Worm (Caenorhabditis elegans): ENCODE results near the gene F10C1.8.

F10C1.8 gene

ce11 chrII:5772547-5773142 is 18.4 kb downstream of the F10C1.8 start (continued):
- TF ChIP-seq attf-5 (GFP tag; optimal IDR thresholded peaks at IDR 0.05) = peak; percentile 35
- TF ChIP-seq snpc-1.1 (tag; optimal IDR thresholded peaks at IDR 0.05; ENCODE audit: insufficient read depth) = no peak
- TF ChIP-seq lsl-1 (GFP tag; optimal IDR thresholded peaks at IDR 0.05) = no peak
- no peak for TF ChIP-seq B0019.2 (GFP tag; conservative IDR thresholded peaks at IDR 0.05)
- no peak for TF ChIP-seq cebp-2 (GFP tag; IDR thresholded peaks at IDR 0.05)
- peak; percentile 73 for TF ChIP-seq dox-1 (GFP tag; IDR thresholded peaks at IDR 0.05)
- TF ChIP-seq lag-1 (GFP tag; IDR thresholded peaks at IDR 0.05) = no peak
- peak; percentile 73; the same call in 1 of the 2 replicates for TF ChIP-seq ztf-6 (GFP tag; IDR thresholded peaks at IDR 0.05)
- no peak for TF ChIP-seq F23B12.7 (tag; optimal IDR thresholded peaks at IDR 0.05; ENCODE audit: insufficient read depth)
- peak; percentile 59; the same call in 1 of the 2 replicates for TF ChIP-seq zfh-2 (GFP tag; conservative IDR thresholded peaks at IDR 0.05)
- no peak for TF ChIP-seq dpl-1 (GFP tag; optimal IDR thresholded peaks at IDR 0.05)
- no peak for TF ChIP-seq B0336.3 (GFP tag; IDR thresholded peaks at IDR 0.05)
- TF ChIP-seq nhr-90 (tag; optimal IDR thresholded peaks at IDR 0.05) = peak; percentile 58
- no peak for TF ChIP-seq attf-3 (GFP tag; conservative IDR thresholded peaks at IDR 0.05)
- TF ChIP-seq nhr-179 (tag; optimal IDR thresholded peaks at IDR 0.05) = no peak
- TF ChIP-seq madf-3 (GFP tag; IDR thresholded peaks at IDR 0.05) = 0 out of 2 replicates have a peak, but pooled peaks have one; percentile 55
- peak; percentile 16 to 63 for TF ChIP-seq rec-8 (tag; optimal IDR thresholded peaks at IDR 0.05)
- peak; percentile 25 for TF ChIP-seq madf-10 (tag; optimal IDR thresholded peaks at IDR 0.05)
- TF ChIP-seq lsy-27 (tag; optimal IDR thresholded peaks at IDR 0.05; ENCODE audit: borderline replicate concordance, insufficient read depth) = no peak
- TF ChIP-seq hlh-26 (GFP tag; conservative IDR thresholded peaks at IDR 0.05) = no peak
- TF ChIP-seq die-1 (tag; optimal IDR thresholded peaks at IDR 0.05) = peak; percentile 66
- TF ChIP-seq F55B11.4 (tag; optimal IDR thresholded peaks at IDR 0.05; ENCODE audit: borderline replicate concordance, insufficient read depth) = no peak
- TF ChIP-seq snpc-3.4 (tag; optimal IDR thresholded peaks at IDR 0.05) = no peak
- no peak for TF ChIP-seq bed-2 (GFP tag; IDR thresholded peaks at IDR 0.05)
- peak; percentile 80 for TF ChIP-seq him-1 (tag; optimal IDR thresholded peaks at IDR 0.05)
- peak; percentile 78 for TF ChIP-seq hmg-1.2 (GFP tag; IDR thresholded peaks at IDR 0.05)
- 0 out of 2 replicates have a peak, but pooled peaks have one; percentile 11 for TF ChIP-seq ekl-4 (GFP tag; IDR thresholded peaks at IDR 0.05)
- no peak for TF ChIP-seq lin-54 (GFP tag; optimal IDR thresholded peaks at IDR 0.05)
- no peak for TF ChIP-seq mes-4 (tag; optimal IDR thresholded peaks at IDR 0.05)
- TF ChIP-seq lin-35 (GFP tag; optimal IDR thresholded peaks at IDR 0.05) = no peak
- no peak for TF ChIP-seq ztf-25 (GFP tag; IDR thresholded peaks at IDR 0.05)
- no peak for TF ChIP-seq dpff-1 (tag; optimal IDR thresholded peaks at IDR 0.05)
- TF ChIP-seq attf-6 (GFP tag; IDR thresholded peaks at IDR 0.05) = peak; percentile 24; the same call in 1 of the 2 replicates
- TF ChIP-seq efl-1 (GFP tag; optimal IDR thresholded peaks at IDR 0.05) = no peak
- no peak for TF ChIP-seq sptf-2 (GFP tag; optimal IDR thresholded peaks at IDR 0.05)
- TF ChIP-seq akir-1 (GFP tag; optimal IDR thresholded peaks at IDR 0.05) = no peak
- no peak for TF ChIP-seq nhr-80 (tag; optimal IDR thresholded peaks at IDR 0.05)
- no peak for TF ChIP-seq athp-1 (tag; optimal IDR thresholded peaks at IDR 0.05)
- peak; percentile 75 for TF ChIP-seq ceh-27 (GFP tag; optimal IDR thresholded peaks at IDR 0.05)
- no peak for TF ChIP-seq F57C9.4 (tag; optimal IDR thresholded peaks at IDR 0.05)
- no peak for TF ChIP-seq F49E8.2 (tag; optimal IDR thresholded peaks at IDR 0.05; ENCODE audit: insufficient read depth)
- peak; percentile 86 for TF ChIP-seq lin-26 (GFP tag; IDR thresholded peaks at IDR 0.05)
- TF ChIP-seq cebp-1 (GFP tag; IDR thresholded peaks at IDR 0.05) = no peak
- TF ChIP-seq cebp-1 (tag; optimal IDR thresholded peaks at IDR 0.05) = no peak
- no peak for TF ChIP-seq ets-4 (GFP tag; optimal IDR thresholded peaks at IDR 0.05)
- no peak for TF ChIP-seq pha-4 (tag; optimal IDR thresholded peaks at IDR 0.05)
- peak; percentile 55; the same call in 1 of the 2 replicates for TF ChIP-seq Y56A3A.18 (GFP tag; IDR thresholded peaks at IDR 0.05)

Data from whole organism, young adult.